Fruit fly (Drosophila melanogaster) whole organism, embryonic: ENCODE measurements around the gene Jhbp12.

Source experiments
- Atf6 ChIP-seq: fragments of 200-800 bp; sonication (Bioruptor generic); IDR thresholded peaks from 2 replicates; pipeline ENCODE4 v1.3.6; 2022; ENCODE audit warnings: missing biosample characterization, missing genetic modification characterization
- B-H2 ChIP-seq: fragments of 200-800 bp; sonication (Bioruptor generic); optimal IDR thresholded peaks from 2 replicates; lab custom pipeline; 2018; ENCODE audit warnings: missing biosample characterization, mild to moderate bottlenecking, missing genetic modification characterization
- Blimp-1 ChIP-seq: fragments of 200-800 bp; sonication (Bioruptor generic); optimal IDR thresholded peaks from 3 replicates; lab custom pipeline; 2018; ENCODE audit warnings: missing biosample characterization, missing genetic modification characterization, mild to moderate bottlenecking, moderate library complexity, missing genetic modification reagents
- CG10209 ChIP-seq: fragments of 200-800 bp; sonication (Bioruptor generic); optimal IDR thresholded peaks from 3 replicates; lab custom pipeline; 2017; ENCODE audit warnings: missing biosample characterization, mild to moderate bottlenecking, missing genetic modification characterization, missing genetic modification reagents
- CG10431 ChIP-seq: fragments of 200-800 bp; sonication (Bioruptor generic); optimal IDR thresholded peaks from 3 replicates; lab custom pipeline; 2018; ENCODE audit warnings: missing biosample characterization, mild to moderate bottlenecking, missing genetic modification characterization
- CG12391 ChIP-seq: fragments of 200-800 bp; sonication (Bioruptor generic); optimal IDR thresholded peaks from 3 replicates; lab custom pipeline; 2018; ENCODE audit warnings: missing biosample characterization, mild to moderate bottlenecking, missing genetic modification characterization, moderate library complexity
- CG15011 ChIP-seq: fragments of 200-800 bp; sonication (Bioruptor generic); optimal IDR thresholded peaks from 3 replicates; lab custom pipeline; 2018; ENCODE audit warnings: missing biosample characterization, mild to moderate bottlenecking, missing genetic modification characterization
- CG15601 ChIP-seq: fragments of 200-800 bp; sonication (Bioruptor generic); optimal IDR thresholded peaks from 3 replicates; lab custom pipeline; 2019; ENCODE audit warnings: missing biosample characterization, mild to moderate bottlenecking, missing genetic modification characterization, moderate library complexity
- CG17328 ChIP-seq: fragments of 200-800 bp; sonication (Bioruptor generic); IDR thresholded peaks from 2 replicates; pipeline ENCODE4 v1.3.6; 2022; ENCODE audit warnings: missing biosample characterization, missing genetic modification characterization
- CG17361 ChIP-seq: fragments of 200-800 bp; sonication (Bioruptor generic); IDR thresholded peaks from 3 replicates; pipeline ENCODE4 v1.3.6; 2022; ENCODE audit warnings: missing biosample characterization, missing genetic modification characterization
- CG17612 ChIP-seq: fragments of 200-800 bp; sonication (Bioruptor generic); IDR thresholded peaks from 2 replicates; pipeline ENCODE4 v1.3.6; 2022; ENCODE audit warnings: missing biosample characterization, missing genetic modification characterization
- CG18262 ChIP-seq: fragments of 200-800 bp; optimal IDR thresholded peaks from 3 replicates; lab custom pipeline; 2019; ENCODE audit warnings: missing biosample characterization, mild to moderate bottlenecking, missing genetic modification characterization, moderate library complexity
- CG2120 ChIP-seq: fragments of 200-800 bp; sonication (Bioruptor generic); optimal IDR thresholded peaks from 3 replicates; lab custom pipeline; 2016; ENCODE audit warnings: missing biosample characterization, missing genetic modification characterization
- CG2199 ChIP-seq: fragments of 200-800 bp; sonication (Bioruptor generic); IDR thresholded peaks from 3 replicates; pipeline ENCODE4 v1.3.6; 2022; ENCODE audit warnings: missing biosample characterization, missing genetic modification characterization
- CG6765 ChIP-seq: fragments of 200-800 bp; sonication (Bioruptor generic); optimal IDR thresholded peaks from 3 replicates; lab custom pipeline; 2017; ENCODE audit warnings: missing biosample characterization, mild to moderate bottlenecking, missing genetic modification characterization
- CG8290 ChIP-seq, 3 experiments: fragments of 200-800 bp; sonication (Bioruptor generic); optimal IDR thresholded peaks; 2 replicates each; lab custom pipeline; 2016 to 2019; ENCODE audit warnings: missing biosample characterization in 3 of 3, missing genetic modification characterization in 3 of 3, mild to moderate bottlenecking in 2 of 3, moderate library complexity in 1 of 3
- D19B ChIP-seq: fragments of 200-800 bp; sonication (Bioruptor generic); optimal IDR thresholded peaks from 2 replicates; lab custom pipeline; 2017; ENCODE audit warnings: missing biosample characterization, mild to moderate bottlenecking, missing genetic modification characterization
- Dip3 ChIP-seq: fragments of 200-800 bp; sonication (Bioruptor generic); optimal IDR thresholded peaks from 3 replicates; lab custom pipeline; 2016; ENCODE audit warnings: missing biosample characterization, missing genetic modification characterization
- Ets65A ChIP-seq: fragments of 200-800 bp; sonication (Bioruptor generic); peaks from one replicate; lab custom pipeline; 2016; ENCODE audit warnings: missing biosample characterization, missing genetic modification characterization
- HLHmδ ChIP-seq: fragments of 200-800 bp; sonication (Bioruptor generic); optimal IDR thresholded peaks from 2 replicates; lab custom pipeline; 2018; ENCODE audit warnings: missing biosample characterization, mild to moderate bottlenecking, missing genetic modification characterization, moderate library complexity
- HmgD ChIP-seq: fragments of 200-800 bp; sonication (Bioruptor generic); optimal IDR thresholded peaks from 3 replicates; lab custom pipeline; 2016; ENCODE audit warnings: missing biosample characterization, missing genetic modification characterization
- Hsf ChIP-seq: fragments of 200-800 bp; sonication (Bioruptor generic); optimal IDR thresholded peaks from 3 replicates; lab custom pipeline; 2016; ENCODE audit warnings: missing biosample characterization, missing genetic modification characterization
- Kr ChIP-seq: fragments of 200-800 bp; sonication (Bioruptor generic); optimal IDR thresholded peaks from 2 replicates; lab custom pipeline; 2017; ENCODE audit warnings: missing biosample characterization, mild to moderate bottlenecking, missing genetic modification characterization
- Neu2 ChIP-seq: fragments of 200-800 bp; sonication (Bioruptor generic); optimal IDR thresholded peaks from 3 replicates; lab custom pipeline; 2016; ENCODE audit warnings: missing biosample characterization, missing genetic modification characterization, borderline replicate concordance
- Oli ChIP-seq: fragments of 200-800 bp; sonication (Bioruptor generic); optimal IDR thresholded peaks from 2 replicates; lab custom pipeline; 2018; ENCODE audit warnings: missing biosample characterization, mild to moderate bottlenecking, missing genetic modification characterization, moderate library complexity
- Rx ChIP-seq: fragments of 200-800 bp; sonication (Bioruptor generic); IDR thresholded peaks from 2 replicates; pipeline ENCODE4 v1.3.6; 2022; ENCODE audit warnings: missing biosample characterization, missing genetic modification characterization
- Spps ChIP-seq: fragments of 200-800 bp; sonication (Bioruptor generic); optimal IDR thresholded peaks from 2 replicates; lab custom pipeline; 2018; ENCODE audit warnings: missing biosample characterization, mild to moderate bottlenecking, missing genetic modification characterization
- Sry-δ ChIP-seq: fragments of 200-800 bp; sonication (Bioruptor generic); optimal IDR thresholded peaks from 2 replicates; lab custom pipeline; 2016; ENCODE audit warnings: missing biosample characterization, missing genetic modification characterization
- ab ChIP-seq: fragments of 200-800 bp; sonication (Bioruptor generic); optimal IDR thresholded peaks from 2 replicates; lab custom pipeline; 2016; ENCODE audit warnings: missing biosample characterization, missing genetic modification characterization
- dan ChIP-seq: fragments of 200-800 bp; sonication (Bioruptor generic); IDR thresholded peaks from 2 replicates; pipeline ENCODE4 v1.3.6; 2022; ENCODE audit warnings: missing biosample characterization, missing genetic modification characterization
- fd102C ChIP-seq: fragments of 200-800 bp; sonication (Bioruptor generic); optimal IDR thresholded peaks from 2 replicates; lab custom pipeline; 2018; ENCODE audit warnings: missing biosample characterization, mild to moderate bottlenecking, missing genetic modification characterization, moderate library complexity
- fd3F ChIP-seq: fragments of 200-800 bp; sonication (Bioruptor generic); optimal IDR thresholded peaks from 2 replicates; lab custom pipeline; 2018; ENCODE audit warnings: missing biosample characterization, mild to moderate bottlenecking, missing genetic modification characterization, moderate library complexity
- her ChIP-seq: fragments of 200-800 bp; sonication (Bioruptor generic); optimal IDR thresholded peaks from 2 replicates; lab custom pipeline; 2016; ENCODE audit warnings: missing biosample characterization, missing genetic modification characterization
- lab ChIP-seq: fragments of 200-800 bp; sonication (Bioruptor generic); optimal IDR thresholded peaks from 3 replicates; lab custom pipeline; 2017; ENCODE audit warnings: missing biosample characterization, missing genetic modification characterization, mild to moderate bottlenecking, moderate library complexity, missing genetic modification reagents
- mld ChIP-seq: fragments of 200-800 bp; sonication (Bioruptor generic); IDR thresholded peaks from 3 replicates; pipeline ENCODE4 v1.3.6; 2022; ENCODE audit warnings: missing biosample characterization, missing genetic modification characterization; ENCODE audit not compliant: partially characterized antibody
- nmo ChIP-seq: fragments of 200-800 bp; sonication (Bioruptor generic); optimal IDR thresholded peaks from 2 replicates; lab custom pipeline; 2018; ENCODE audit warnings: missing biosample characterization, mild to moderate bottlenecking, missing genetic modification characterization, moderate library complexity
- onecut ChIP-seq: fragments of 200-800 bp; sonication (Bioruptor generic); IDR thresholded peaks from 2 replicates; pipeline ENCODE4 v1.3.6; 2022; ENCODE audit warnings: missing biosample characterization, missing genetic modification characterization
- org-1 ChIP-seq: fragments of 200-800 bp; sonication (Bioruptor generic); optimal IDR thresholded peaks from 2 replicates; lab custom pipeline; 2017; ENCODE audit warnings: missing biosample characterization, missing genetic modification characterization
- row ChIP-seq: fragments of 200-800 bp; sonication (Bioruptor generic); IDR thresholded peaks from 3 replicates; pipeline ENCODE4 v1.3.6; 2022; ENCODE audit warnings: missing biosample characterization, missing genetic modification characterization
- run ChIP-seq: fragments of 200-800 bp; sonication (Bioruptor generic); optimal IDR thresholded peaks from 3 replicates; lab custom pipeline; 2018; ENCODE audit warnings: missing biosample characterization, mild to moderate bottlenecking, missing genetic modification characterization
- sc ChIP-seq, 3 experiments: fragments of >200 bp in 2 of 3; fragments of 200-800 bp in 1 of 3; sonication (Bioruptor generic) in 1 of 3; optimal IDR thresholded peaks; 2 replicates in 2 of 3; 3 replicates in 1 of 3; lab custom pipeline; 2017; ENCODE audit warnings: mild to moderate bottlenecking in 1 of 3, missing biosample characterization in 1 of 3, missing genetic modification characterization in 1 of 3, missing genetic modification reagents in 1 of 3
- shn ChIP-seq: fragments of 200-800 bp; sonication (Bioruptor generic); optimal IDR thresholded peaks from 3 replicates; lab custom pipeline; 2016; ENCODE audit warnings: missing biosample characterization, missing genetic modification characterization
- sna ChIP-seq: fragments of 200-800 bp; sonication (Bioruptor generic); IDR thresholded peaks from 2 replicates; pipeline ENCODE4 v1.3.6; 2022; ENCODE audit warnings: missing biosample characterization, missing genetic modification characterization; ENCODE audit not compliant: partially characterized antibody
- sqz ChIP-seq: fragments of 200-800 bp; sonication (Bioruptor generic); optimal IDR thresholded peaks from 3 replicates; lab custom pipeline; 2018; ENCODE audit warnings: missing biosample characterization, mild to moderate bottlenecking, missing genetic modification characterization
- stwl ChIP-seq: fragments of 200-800 bp; sonication (Bioruptor generic); optimal IDR thresholded peaks from 3 replicates; lab custom pipeline; 2018; ENCODE audit warnings: missing biosample characterization, mild to moderate bottlenecking, missing genetic modification characterization, moderate library complexity
- tio ChIP-seq: fragments of 200-800 bp; sonication (Bioruptor generic); optimal IDR thresholded peaks from 2 replicates; lab custom pipeline; 2017; ENCODE audit warnings: missing biosample characterization, missing genetic modification characterization, inconsistent platforms
- toy ChIP-seq: fragments of 200-800 bp; sonication (Bioruptor generic); IDR thresholded peaks from 2 replicates; pipeline ENCODE4 v1.3.6; 2022; ENCODE audit warnings: missing biosample characterization, missing genetic modification characterization
- trh ChIP-seq: fragments of 200-800 bp; sonication (Bioruptor generic); optimal IDR thresholded peaks from 2 replicates; lab custom pipeline; 2016; ENCODE audit warnings: missing biosample characterization, missing genetic modification characterization
- yki ChIP-seq: fragments of >200 bp; optimal IDR thresholded peaks from 3 replicates; lab custom pipeline; 2018
- zfh1 ChIP-seq: fragments of 200-800 bp; sonication (Bioruptor generic); IDR thresholded peaks from 3 replicates; pipeline ENCODE4 v1.3.6; 2022; ENCODE audit warnings: missing biosample characterization, missing genetic modification characterization

The Jhbp12 gene

DNA sequence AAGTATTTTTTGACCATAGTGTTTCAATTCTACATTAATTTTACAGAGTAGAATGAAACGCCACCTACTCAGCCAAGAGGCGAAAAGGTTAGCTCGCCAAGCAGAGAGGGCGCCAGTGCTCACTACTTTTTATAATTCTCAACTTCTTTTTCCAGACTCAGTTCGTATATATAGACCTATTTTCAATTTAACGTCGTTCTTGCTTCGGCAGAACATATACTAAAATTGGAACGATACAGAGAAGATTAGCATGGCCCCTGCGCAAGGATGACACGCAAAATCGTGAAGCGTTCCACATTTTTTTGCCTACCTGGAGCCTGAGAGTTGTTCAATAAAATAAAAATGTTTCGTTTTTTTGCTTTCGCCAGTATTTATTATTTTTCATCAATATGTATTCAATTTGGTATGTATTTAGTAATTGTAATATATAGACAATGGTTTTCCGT, 32.4 kb downstream of the Jhbp12 start (continued):
- TF ChIP-seq sna (GFP tag; lab: Robert Waterston, UW), result peak; percentile 53; the same call in 1 of the 2 replicates
- peak; percentile 96 for TF ChIP-seq CG15601
- peak; percentile 51; the same call in 1 of the 2 replicates for TF ChIP-seq Atf6 (GFP tag; lab: Robert Waterston, UW)
- peak; percentile 55 for TF ChIP-seq CG10209
- no peak for TF ChIP-seq CG15011 (GFP tag; lab: Kevin White, UChicago)
- TF ChIP-seq her, result peak; percentile 18
- peak; percentile 69 for TF ChIP-seq shn (GFP tag; lab: Kevin White, UChicago)
- no peak for TF ChIP-seq fd102C (GFP tag; lab: Kevin White, UChicago)
- peak; percentile 24 for TF ChIP-seq ab (GFP tag; lab: Kevin White, UChicago)
- TF ChIP-seq nmo (GFP tag; lab: Kevin White, UChicago), result peak; percentile 62
- TF ChIP-seq run (tag; lab: Kevin White, UChicago), result no peak
- TF ChIP-seq mld, result peak; percentile 99
- TF ChIP-seq toy (GFP tag; lab: Robert Waterston, UW), result no peak
- no peak for TF ChIP-seq dan
- TF ChIP-seq Dip3, result peak; percentile 68
- no peak; the same call in 2 of the 3 replicates for TF ChIP-seq row (GFP tag; lab: Robert Waterston, UW)
- TF ChIP-seq CG10431 (GFP tag; lab: Kevin White, UChicago), result no peak
- peak; percentile 76 for TF ChIP-seq zfh1 (GFP tag; lab: Robert Waterston, UW)
- TF ChIP-seq HmgD (GFP tag; lab: Kevin White, UChicago), result peak; percentile 26
- peak; percentile 60 for TF ChIP-seq CG17328
- TF ChIP-seq yki (lab: Kevin White, UChicago), result no peak
- no peak for TF ChIP-seq Kr
- no peak for TF ChIP-seq D19B (GFP tag; lab: Kevin White, UChicago)
- peak; percentile 48 for TF ChIP-seq Blimp-1 (GFP tag; lab: Kevin White, UChicago)
- TF ChIP-seq CG8290 (GFP tag; optimal IDR thresholded peaks at IDR 0.05; lab: Kevin White, UChicago), result peak; percentile 66
- TF ChIP-seq CG8290 (tag; optimal IDR thresholded peaks at IDR 0.05; lab: Kevin White, UChicago), result peak in 1 of 2 experiments; percentile 83
- TF ChIP-seq Spps, result no peak
- peak; percentile 54 for TF ChIP-seq CG18262
- TF ChIP-seq CG2120 (GFP tag; lab: Kevin White, UChicago), result peak; percentile 76
- peak; percentile 36 for TF ChIP-seq trh (GFP tag; lab: Kevin White, UChicago)
- TF ChIP-seq Oli (tag; lab: Kevin White, UChicago), result peak; percentile 34
- no peak for TF ChIP-seq CG6765 (GFP tag; lab: Kevin White, UChicago)
- peak; percentile 76 for TF ChIP-seq B-H2 (GFP tag; lab: Kevin White, UChicago)
- TF ChIP-seq tio (GFP tag; lab: Kevin White, UChicago), result peak; percentile 9
- TF ChIP-seq Hsf (GFP tag; lab: Kevin White, UChicago), result peak; percentile 83
- no peak for TF ChIP-seq Neu2 (GFP tag; lab: Kevin White, UChicago)
- TF ChIP-seq CG17361 (GFP tag; lab: Robert Waterston, UW), result 0 out of 3 replicates have a peak, but pooled peaks have one; percentile 32
- peak; percentile 39 for TF ChIP-seq Sry-δ (GFP tag; lab: Kevin White, UChicago)
- peak; percentile 36 for TF ChIP-seq stwl (tag; lab: Kevin White, UChicago)
- TF ChIP-seq CG17612 (GFP tag; lab: Robert Waterston, UW), result peak; percentile 31; the same call in 1 of the 2 replicates
- TF ChIP-seq sc (optimal IDR thresholded peaks at IDR 0.05; lab: Kevin White, UChicago), result no peak
- no peak for TF ChIP-seq sc (GFP tag; optimal IDR thresholded peaks at IDR 0.05; lab: Kevin White, UChicago)
- no peak for TF ChIP-seq org-1
- TF ChIP-seq Rx (GFP tag; lab: Robert Waterston, UW), result no peak
- TF ChIP-seq lab (GFP tag; lab: Kevin White, UChicago), result peak; percentile 60
- TF ChIP-seq onecut, result peak; percentile 40; the same call in 1 of the 2 replicates
- TF ChIP-seq sqz (GFP tag; lab: Kevin White, UChicago), result no peak
- peak; percentile 99 for TF ChIP-seq CG2199 (GFP tag; lab: Robert Waterston, UW)
- TF ChIP-seq fd3F (GFP tag; lab: Kevin White, UChicago), result peak; percentile 36
- peak; percentile 44 for TF ChIP-seq CG12391 (tag; lab: Kevin White, UChicago)
- peak; percentile 93 for TF ChIP-seq Ets65A (GFP tag; lab: Kevin White, UChicago)
- TF ChIP-seq HLHmδ, result no peak
